Fruit fly (Drosophila melanogaster) S2 (cell line): ENCODE measurements around the gene Sr-CIII.

Source experiments
- CG8478 ChIP-seq: fragments of >200 bp; optimal IDR thresholded peaks from 2 replicates; lab custom pipeline; 2018
- CTCF ChIP-seq, 2 experiments: fragments of >200 bp; optimal IDR thresholded peaks; 2 replicates each; lab custom pipeline; 2018

- TF ChIP-seq CTCF (optimal IDR thresholded peaks at IDR 0.05; lab: Kevin White, UChicago): no peak
- TF ChIP-seq CG8478: no peak
Observed at dm6 chr2L:4110132-4110531, 10.0 kb upstream of the Sr-CIII start.
